Fruit fly (Drosophila melanogaster): Measurements from ENCODE around the gene CG4911.

DNA sequence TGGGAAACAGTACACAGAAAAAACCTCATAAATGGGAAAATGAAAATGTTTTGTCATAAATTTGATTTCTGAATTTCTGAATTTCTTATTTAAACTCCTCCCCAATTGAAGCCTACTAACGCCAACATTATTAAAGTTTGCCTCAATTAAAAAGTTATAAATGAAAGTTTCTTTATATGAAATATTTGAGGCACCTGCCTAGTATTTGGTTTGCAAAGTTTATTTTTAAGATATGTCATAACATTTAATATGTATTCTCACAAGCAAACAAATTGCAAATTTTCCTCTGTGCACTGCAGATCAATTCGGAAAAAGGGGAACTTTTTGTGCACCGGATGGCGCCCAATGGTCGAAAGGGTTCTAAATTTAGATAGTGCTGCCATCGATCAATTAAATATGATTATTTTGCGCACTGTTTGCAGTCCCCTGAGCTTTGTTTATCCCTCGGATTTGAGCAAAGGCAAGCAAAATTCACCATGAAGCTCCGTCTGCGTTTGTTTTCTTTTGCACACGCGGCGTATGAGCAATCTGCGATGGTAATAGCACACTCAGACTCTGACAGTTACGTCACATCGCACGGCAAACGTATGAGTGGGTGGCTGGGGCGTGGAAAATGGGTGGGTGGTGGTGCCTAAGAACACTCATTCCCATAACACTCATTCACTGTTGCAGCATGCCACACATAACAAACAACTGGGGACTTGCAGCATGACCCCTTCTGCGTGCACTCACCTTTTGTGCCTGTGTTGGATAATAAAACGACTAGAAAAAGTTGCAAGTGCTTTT lies 7.4 kb downstream of the CG4911 start:
- TF ChIP-seq Sp1 (GFP tag; optimal IDR thresholded peaks at IDR 0.05) (no peak), jim (GFP tag; optimal IDR thresholded peaks at IDR 0.05) (no peak)

All from whole organism, wandering third instar larva.